Worm (Caenorhabditis elegans) whole organism, L1 larva: ENCODE data around the gene atf-2.

Experiments
- hpl-2 ChIP-seq: fragments of 150-350 bp; optimal IDR thresholded peaks from 2 replicates; lab custom pipeline; 2014; ENCODE audit warnings: missing biosample characterization, missing genetic modification reagents, missing genetic modification characterization
- pqm-1 ChIP-seq: sonication (generic microtip); optimal IDR thresholded peaks from 3 replicates; lab custom pipeline; 2017; ENCODE audit warnings: missing biosample characterization, missing genetic modification characterization
- skn-1 ChIP-seq: fragments of 150-350 bp; optimal IDR thresholded peaks from 2 replicates; lab custom pipeline; 2014; ENCODE audit warnings: missing biosample characterization, missing genetic modification characterization
- tbx-2 ChIP-seq: sonication (generic microtip); optimal IDR thresholded peaks from 2 replicates; lab custom pipeline; 2016; ENCODE audit warnings: missing genetic modification characterization, missing compliant biosample characterization

- TF ChIP-seq pqm-1 (no peak), skn-1 (tag; lab: Kevin White, UChicago) (no peak), tbx-2 (tag; lab: Kevin White, UChicago) (no peak), hpl-2 (GFP tag; lab: Kevin White, UChicago) (no peak)
Observed at ce11 chrII:8716231-8716878, 35.4 kb upstream of the atf-2 start, which contains the start of the genes cyn-11 and T01B7.5.
